Fruit fly (Drosophila melanogaster) whole organism, embryonic: Measurements from ENCODE around the gene CG10834.

ENCODE experiments used
- CG10274 ChIP-seq: fragments of 200-800 bp; sonication (Bioruptor generic); optimal IDR thresholded peaks from 3 replicates; lab custom pipeline; 2017; ENCODE audit warnings: missing biosample characterization, mild to moderate bottlenecking, missing genetic modification characterization
- CG11085 ChIP-seq: fragments of 200-800 bp; sonication (Bioruptor generic); IDR thresholded peaks from 2 replicates; pipeline ENCODE4 v1.3.6; 2022; ENCODE audit warnings: missing biosample characterization, missing genetic modification characterization
- CG12744 ChIP-seq: fragments of 200-800 bp; sonication (Bioruptor generic); optimal IDR thresholded peaks from 2 replicates; lab custom pipeline; 2016; ENCODE audit warnings: missing biosample characterization, missing genetic modification characterization
- CG13894 ChIP-seq: fragments of 200-800 bp; sonication (Bioruptor generic); optimal IDR thresholded peaks from 3 replicates; lab custom pipeline; 2018; ENCODE audit warnings: missing biosample characterization, mild to moderate bottlenecking, missing genetic modification characterization, moderate library complexity
- CG14667 ChIP-seq: fragments of 200-800 bp; sonication (Bioruptor generic); IDR thresholded peaks from 2 replicates; pipeline ENCODE4 v1.3.6; 2022; ENCODE audit warnings: missing biosample characterization, missing genetic modification characterization
- CG14710 ChIP-seq: fragments of 200-800 bp; sonication (Bioruptor generic); optimal IDR thresholded peaks from 3 replicates; lab custom pipeline; 2019; ENCODE audit warnings: missing biosample characterization, mild to moderate bottlenecking, missing genetic modification characterization, moderate library complexity
- CG1647 ChIP-seq: fragments of 200-800 bp; sonication (Bioruptor generic); optimal IDR thresholded peaks from 3 replicates; lab custom pipeline; 2016; ENCODE audit warnings: missing biosample characterization, missing genetic modification characterization
- CG16779 ChIP-seq: fragments of 200-800 bp; sonication (Bioruptor generic); IDR thresholded peaks from 2 replicates; pipeline ENCODE4 v1.3.6; 2022; ENCODE audit warnings: missing biosample characterization, missing genetic modification characterization
- CG16813 ChIP-seq: fragments of 200-800 bp; sonication (Bioruptor generic); IDR thresholded peaks from 3 replicates; pipeline ENCODE4 v1.3.6; 2022; ENCODE audit warnings: missing biosample characterization, missing genetic modification characterization; ENCODE audit not compliant: partially characterized antibody
- CG2120 ChIP-seq: fragments of 200-800 bp; sonication (Bioruptor generic); optimal IDR thresholded peaks from 3 replicates; lab custom pipeline; 2016; ENCODE audit warnings: missing biosample characterization, missing genetic modification characterization
- CG31224 ChIP-seq: fragments of 200-800 bp; sonication (Bioruptor generic); IDR thresholded peaks from 2 replicates; pipeline ENCODE4 v1.3.6; 2022; ENCODE audit warnings: missing biosample characterization, missing genetic modification characterization
- CG3726 ChIP-seq: fragments of 200-800 bp; sonication (Bioruptor generic); IDR thresholded peaks from 3 replicates; pipeline ENCODE4, ENCODE4 v1.3.6; 2022; ENCODE audit warnings: missing biosample characterization, missing genetic modification characterization
- CG42726 ChIP-seq: fragments of 200-800 bp; sonication (Bioruptor generic); IDR thresholded peaks from 2 replicates; pipeline ENCODE4 v1.3.6; 2022; ENCODE audit warnings: missing biosample characterization, missing genetic modification characterization; ENCODE audit not compliant: partially characterized antibody
- CG6689 ChIP-seq: fragments of 200-800 bp; sonication (Bioruptor generic); IDR thresholded peaks from 2 replicates; pipeline ENCODE4 v1.3.6; 2022; ENCODE audit warnings: missing biosample characterization, missing genetic modification characterization
- CG7745 ChIP-seq: fragments of 200-800 bp; sonication (Bioruptor generic); optimal IDR thresholded peaks from 2 replicates; lab custom pipeline; 2018; ENCODE audit warnings: missing biosample characterization, mild to moderate bottlenecking, missing genetic modification characterization, moderate library complexity
- CG7963 ChIP-seq: fragments of 200-800 bp; sonication (Bioruptor generic); IDR thresholded peaks from 3 replicates; pipeline ENCODE4 v1.3.6; 2022; ENCODE audit warnings: missing biosample characterization, missing genetic modification characterization; ENCODE audit not compliant: partially characterized antibody
- CG8388 ChIP-seq: fragments of 200-800 bp; sonication (Bioruptor generic); optimal IDR thresholded peaks from 2 replicates; lab custom pipeline; 2019; ENCODE audit warnings: missing biosample characterization, mild to moderate bottlenecking, missing genetic modification characterization, moderate library complexity
- CG9215 ChIP-seq: fragments of 200-800 bp; sonication (Bioruptor generic); IDR thresholded peaks from 2 replicates; pipeline ENCODE4 v1.3.6; 2022; ENCODE audit warnings: missing biosample characterization, missing genetic modification characterization
- Camta ChIP-seq: fragments of 200-800 bp; sonication (Bioruptor generic); optimal IDR thresholded peaks from 2 replicates; lab custom pipeline; 2016; ENCODE audit warnings: missing biosample characterization, missing genetic modification characterization
- CoRest ChIP-seq: fragments of 200-800 bp; sonication (Bioruptor generic); optimal IDR thresholded peaks from 3 replicates; lab custom pipeline; 2018; ENCODE audit warnings: missing biosample characterization, mild to moderate bottlenecking, missing genetic modification characterization, moderate library complexity
- D19B ChIP-seq: fragments of 200-800 bp; sonication (Bioruptor generic); optimal IDR thresholded peaks from 2 replicates; lab custom pipeline; 2017; ENCODE audit warnings: missing biosample characterization, mild to moderate bottlenecking, missing genetic modification characterization
- E2f1 ChIP-seq: fragments of 200-800 bp; sonication (Bioruptor generic); IDR thresholded peaks from 2 replicates; pipeline ENCODE4 v1.3.6; 2022; ENCODE audit warnings: missing biosample characterization, missing genetic modification characterization
- ERR ChIP-seq: fragments of 200-800 bp; sonication (Bioruptor generic); optimal IDR thresholded peaks from 2 replicates; lab custom pipeline; 2016; ENCODE audit warnings: missing biosample characterization, missing genetic modification characterization
- Eip74EF ChIP-seq, 2 experiments: fragments of 200-800 bp in 1 of 2; fragments of >200 bp in 1 of 2; sonication (Bioruptor generic) in 1 of 2; optimal IDR thresholded peaks; 2 replicates each; lab custom pipeline; 2017 to 2019; ENCODE audit warnings: missing biosample characterization in 2 of 2, missing genetic modification characterization in 2 of 2, mild to moderate bottlenecking in 1 of 2, moderate library complexity in 1 of 2
- Mad ChIP-seq: fragments of 200-800 bp; sonication (Bioruptor generic); optimal IDR thresholded peaks from 2 replicates; lab custom pipeline; 2016; ENCODE audit warnings: missing biosample characterization, missing genetic modification characterization
- Nf-YB ChIP-seq: fragments of 200-800 bp; sonication (Bioruptor generic); optimal IDR thresholded peaks from 3 replicates; lab custom pipeline; 2019; ENCODE audit warnings: missing biosample characterization, mild to moderate bottlenecking, missing genetic modification characterization, moderate library complexity
- Oli ChIP-seq: fragments of 200-800 bp; sonication (Bioruptor generic); optimal IDR thresholded peaks from 2 replicates; lab custom pipeline; 2018; ENCODE audit warnings: missing biosample characterization, mild to moderate bottlenecking, missing genetic modification characterization, moderate library complexity
- Pdp1 ChIP-seq, 2 experiments: fragments of 200-800 bp; sonication (Bioruptor generic); optimal IDR thresholded peaks; 3 replicates each; lab custom pipeline; 2016; ENCODE audit warnings: missing biosample characterization in 2 of 2, missing genetic modification characterization in 2 of 2, mild to moderate bottlenecking in 1 of 2, moderate library complexity in 1 of 2
- Side ChIP-seq: fragments of 200-800 bp; sonication (Bioruptor generic); optimal IDR thresholded peaks from 2 replicates; lab custom pipeline; 2016; ENCODE audit warnings: missing biosample characterization, missing genetic modification characterization
- Sox102F ChIP-seq: fragments of 200-800 bp; sonication (Bioruptor generic); optimal IDR thresholded peaks from 2 replicates; lab custom pipeline; 2018; ENCODE audit warnings: missing biosample characterization, mild to moderate bottlenecking, missing genetic modification characterization, moderate library complexity
- Sry-δ ChIP-seq: fragments of 200-800 bp; sonication (Bioruptor generic); optimal IDR thresholded peaks from 2 replicates; lab custom pipeline; 2016; ENCODE audit warnings: missing biosample characterization, missing genetic modification characterization
- cato ChIP-seq: fragments of 200-800 bp; sonication (Bioruptor generic); optimal IDR thresholded peaks from 2 replicates; lab custom pipeline; 2016; ENCODE audit warnings: missing biosample characterization, missing genetic modification characterization, borderline replicate concordance
- cg ChIP-seq: fragments of 200-800 bp; sonication (Bioruptor generic); optimal IDR thresholded peaks from 3 replicates; lab custom pipeline; 2019; ENCODE audit warnings: missing biosample characterization, mild to moderate bottlenecking, missing genetic modification characterization, moderate library complexity
- chinmo ChIP-seq: fragments of 200-800 bp; sonication (Bioruptor generic); IDR thresholded peaks from 4 replicates; pipeline ENCODE4 v1.3.6; 2022; ENCODE audit warnings: missing biosample characterization, missing genetic modification characterization; ENCODE audit not compliant: partially characterized antibody
- eve ChIP-seq, 2 experiments: fragments of >200 bp; optimal IDR thresholded peaks; 2 replicates each; lab custom pipeline; 2017; ENCODE audit warnings: missing biosample characterization in 2 of 2, missing genetic modification characterization in 2 of 2
- fd64A ChIP-seq: fragments of 200-800 bp; sonication (Bioruptor generic); optimal IDR thresholded peaks from 3 replicates; lab custom pipeline; 2018; ENCODE audit warnings: missing biosample characterization, mild to moderate bottlenecking, missing genetic modification characterization
- gcm ChIP-seq: fragments of 200-800 bp; sonication (Bioruptor generic); optimal IDR thresholded peaks from 2 replicates; lab custom pipeline; 2019; ENCODE audit warnings: missing biosample characterization, mild to moderate bottlenecking, missing genetic modification characterization, moderate library complexity
- gfzf ChIP-seq: fragments of 200-800 bp; sonication (Bioruptor generic); optimal IDR thresholded peaks from 2 replicates; lab custom pipeline; 2016; ENCODE audit warnings: missing biosample characterization, mild to moderate bottlenecking, missing genetic modification characterization, moderate library complexity
- gsb-n ChIP-seq: fragments of 200-800 bp; sonication (Bioruptor generic); optimal IDR thresholded peaks from 3 replicates; lab custom pipeline; 2018; ENCODE audit warnings: missing biosample characterization, mild to moderate bottlenecking, missing genetic modification characterization
- lola ChIP-seq, 3 experiments: fragments of >200 bp in 2 of 3; fragments of 200-800 bp in 1 of 3; sonication (Bioruptor generic) in 1 of 3; optimal IDR thresholded peaks; 2 replicates each; lab custom pipeline; 2017 to 2019; ENCODE audit warnings: missing biosample characterization in 3 of 3, missing genetic modification characterization in 3 of 3, mild to moderate bottlenecking in 1 of 3, moderate library complexity in 1 of 3
- lov ChIP-seq, 2 experiments: fragments of 200-800 bp in 1 of 2; fragments of >200 bp in 1 of 2; sonication (Bioruptor generic) in 1 of 2; IDR thresholded peaks in 1 of 2; optimal IDR thresholded peaks in 1 of 2; 2 replicates in 1 of 2; 3 replicates in 1 of 2; pipeline versions ENCODE4 v1.3.6 to Lab custom; 2017 to 2022; ENCODE audit warnings: missing biosample characterization in 1 of 2, missing genetic modification characterization in 1 of 2
- nerfin-1 ChIP-seq: fragments of 200-800 bp; sonication (Bioruptor generic); optimal IDR thresholded peaks from 3 replicates; lab custom pipeline; 2019; ENCODE audit warnings: missing biosample characterization, mild to moderate bottlenecking, missing genetic modification characterization, moderate library complexity
- nmo ChIP-seq: fragments of 200-800 bp; sonication (Bioruptor generic); optimal IDR thresholded peaks from 2 replicates; lab custom pipeline; 2018; ENCODE audit warnings: missing biosample characterization, mild to moderate bottlenecking, missing genetic modification characterization, moderate library complexity
- pan ChIP-seq, 4 experiments: fragments of >200 bp in 3 of 4; fragments of 200-800 bp in 1 of 4; sonication (Bioruptor generic) in 1 of 4; optimal IDR thresholded peaks in 3 of 4; IDR thresholded peaks in 1 of 4; 2 replicates each; pipeline versions ENCODE4 v1.3.6 to Lab custom; 2017 to 2022; ENCODE audit warnings: missing biosample characterization in 2 of 4, missing genetic modification characterization in 2 of 4, mixed read lengths in 1 of 4
- pros ChIP-seq: fragments of 200-800 bp; sonication (Bioruptor generic); optimal IDR thresholded peaks from 3 replicates; lab custom pipeline; 2019; ENCODE audit warnings: missing biosample characterization, mild to moderate bottlenecking, missing genetic modification characterization, moderate library complexity
- rib ChIP-seq: fragments of 200-800 bp; sonication (Bioruptor generic); IDR thresholded peaks from 2 replicates; pipeline ENCODE4 v1.3.6; 2022; ENCODE audit warnings: missing biosample characterization, missing genetic modification characterization
- sens ChIP-seq: fragments of 200-800 bp; sonication (Bioruptor generic); peaks from one replicate; lab custom pipeline; 2016; ENCODE audit warnings: missing biosample characterization, missing genetic modification characterization
- wek ChIP-seq: fragments of 200-800 bp; sonication (Bioruptor generic); optimal IDR thresholded peaks from 3 replicates; lab custom pipeline; 2018; ENCODE audit warnings: missing biosample characterization, mild to moderate bottlenecking, missing genetic modification characterization, moderate library complexity
- zfh1 ChIP-seq: fragments of 200-800 bp; sonication (Bioruptor generic); IDR thresholded peaks from 3 replicates; pipeline ENCODE4 v1.3.6; 2022; ENCODE audit warnings: missing biosample characterization, missing genetic modification characterization

Gene CG10834

dm6 chr2L:22148713-22149112 is 41.6 kb upstream of the CG10834 start:
- TF ChIP-seq CG3726 (GFP tag; lab: Robert Waterston, UW) = no peak
- TF ChIP-seq CG9215 = no peak
- no peak for TF ChIP-seq Camta (GFP tag; lab: Kevin White, UChicago)
- TF ChIP-seq pan (optimal IDR thresholded peaks at IDR 0.05; lab: Kevin White, UChicago) = no peak
- TF ChIP-seq pan (GFP tag; optimal IDR thresholded peaks at IDR 0.05 in 1 of 2, IDR thresholded peaks at IDR 0.05 in 1 of 2) = no peak
- no peak for TF ChIP-seq lola (GFP tag; optimal IDR thresholded peaks at IDR 0.05; lab: Kevin White, UChicago)
- no peak for TF ChIP-seq E2f1 (GFP tag; lab: Robert Waterston, UW)
- no peak for TF ChIP-seq Nf-YB (GFP tag; lab: Kevin White, UChicago)
- TF ChIP-seq ERR (GFP tag; lab: Kevin White, UChicago) = no peak
- no peak for TF ChIP-seq CG12744 (GFP tag; lab: Kevin White, UChicago)
- TF ChIP-seq CG11085 (GFP tag; lab: Robert Waterston, UW) = no peak
- TF ChIP-seq gcm (GFP tag; lab: Kevin White, UChicago) = no peak
- TF ChIP-seq CG16779 (GFP tag; lab: Robert Waterston, UW) = no peak
- no peak for TF ChIP-seq CG13894 (tag; lab: Kevin White, UChicago)
- TF ChIP-seq CG42726 (GFP tag; lab: Robert Waterston, UW) = no peak
- TF ChIP-seq chinmo (GFP tag; lab: Robert Waterston, UW) = 0 out of 4 replicates have a peak, but pooled peaks have one; percentile 54
- TF ChIP-seq CG8388 (GFP tag; lab: Kevin White, UChicago) = no peak
- no peak for TF ChIP-seq CG14667 (GFP tag; lab: Robert Waterston, UW)
- no peak for TF ChIP-seq gsb-n
- no peak for TF ChIP-seq nmo (GFP tag; lab: Kevin White, UChicago)
- TF ChIP-seq Side (GFP tag; lab: Kevin White, UChicago) = no peak
- TF ChIP-seq CoRest (tag; lab: Kevin White, UChicago) = no peak
- no peak for TF ChIP-seq CG7963 (GFP tag; lab: Robert Waterston, UW)
- no peak for TF ChIP-seq CG16813 (GFP tag; lab: Robert Waterston, UW)
- no peak for TF ChIP-seq Sry-δ (GFP tag; lab: Kevin White, UChicago)
- TF ChIP-seq nerfin-1 (tag; lab: Kevin White, UChicago) = no peak
- peak; percentile 45 for TF ChIP-seq pros (GFP tag; lab: Kevin White, UChicago)
- TF ChIP-seq Mad = no peak
- no peak for TF ChIP-seq Sox102F (GFP tag; lab: Kevin White, UChicago)
- TF ChIP-seq wek (GFP tag; lab: Kevin White, UChicago) = no peak
- no peak for TF ChIP-seq CG7745 (tag; lab: Kevin White, UChicago)
- no peak for TF ChIP-seq Oli (tag; lab: Kevin White, UChicago)
- no peak for TF ChIP-seq CG2120
- no peak for TF ChIP-seq D19B (GFP tag; lab: Kevin White, UChicago)
- peak; percentile 75 for TF ChIP-seq cg (GFP tag; lab: Kevin White, UChicago)
- TF ChIP-seq CG14710 (tag; lab: Kevin White, UChicago) = no peak
- TF ChIP-seq eve (GFP tag; optimal IDR thresholded peaks at IDR 0.05; lab: Kevin White, UChicago) = peak in 1 of 2 experiments; percentile 40
- TF ChIP-seq CG1647 (GFP tag; lab: Kevin White, UChicago) = no peak
- TF ChIP-seq fd64A (GFP tag; lab: Kevin White, UChicago) = no peak
- TF ChIP-seq sens (GFP tag; lab: Kevin White, UChicago) = no peak
- TF ChIP-seq zfh1 = no peak
- TF ChIP-seq gfzf (GFP tag; lab: Kevin White, UChicago) = no peak
- no peak for TF ChIP-seq rib (GFP tag; lab: Robert Waterston, UW)
- TF ChIP-seq CG6689 (GFP tag; lab: Robert Waterston, UW) = no peak
- peak in 1 of 2 experiments; percentile 89 for TF ChIP-seq Pdp1 (GFP tag; optimal IDR thresholded peaks at IDR 0.05; lab: Kevin White, UChicago)
- no peak for TF ChIP-seq CG31224 (GFP tag; lab: Robert Waterston, UW)
- TF ChIP-seq Eip74EF (GFP tag; optimal IDR thresholded peaks at IDR 0.05; lab: Kevin White, UChicago) = no peak
- no peak for TF ChIP-seq CG10274 (GFP tag; lab: Kevin White, UChicago)
- TF ChIP-seq cato = no peak
- no peak for TF ChIP-seq lov (optimal IDR thresholded peaks at IDR 0.05; lab: Kevin White, UChicago)
- no peak for TF ChIP-seq lov (GFP tag; IDR thresholded peaks at IDR 0.05; lab: Robert Waterston, UW)
